Fruit fly (Drosophila melanogaster) whole organism, pupa: Measurements from ENCODE around the gene Rox8.

ENCODE experiments used
- CG10348 ChIP-seq: fragments of 200-800 bp; sonication (Bioruptor generic); IDR thresholded peaks from 2 replicates; pipeline ENCODE4 v1.3.6; 2022; ENCODE audit warnings: missing biosample characterization, missing genetic modification characterization
- CG12605 ChIP-seq: fragments of 200-800 bp; sonication (Bioruptor generic); IDR thresholded peaks from 2 replicates; pipeline ENCODE4 v1.3.6; 2022; ENCODE audit warnings: missing biosample characterization, missing genetic modification characterization
- CG13204 ChIP-seq: fragments of 200-800 bp; sonication (Bioruptor generic); optimal IDR thresholded peaks from 2 replicates; lab custom pipeline; 2018; ENCODE audit warnings: missing biosample characterization, mild to moderate bottlenecking, missing genetic modification characterization, moderate library complexity
- CG14655 ChIP-seq: fragments of 200-800 bp; sonication (Bioruptor generic); optimal IDR thresholded peaks from 3 replicates; lab custom pipeline; 2017; ENCODE audit warnings: mild to moderate bottlenecking, missing biosample characterization, missing genetic modification reagents, missing genetic modification characterization
- CG15710 ChIP-seq: fragments of 200-800 bp; sonication (Bioruptor generic); optimal IDR thresholded peaks from 2 replicates; lab custom pipeline; 2018; ENCODE audit warnings: missing biosample characterization, mild to moderate bottlenecking, missing genetic modification characterization, moderate library complexity
- CG17806 ChIP-seq: fragments of 200-800 bp; sonication (Bioruptor generic); optimal IDR thresholded peaks from 2 replicates; lab custom pipeline; 2018; ENCODE audit warnings: missing biosample characterization, mild to moderate bottlenecking, missing genetic modification characterization, moderate library complexity
- CG32121 ChIP-seq: fragments of 200-800 bp; sonication (Bioruptor generic); IDR thresholded peaks from 2 replicates; pipeline ENCODE4 v1.3.6; 2022; ENCODE audit warnings: missing biosample characterization, missing genetic modification characterization
- CG34367 ChIP-seq: fragments of 200-800 bp; sonication (Bioruptor generic); optimal IDR thresholded peaks from 2 replicates; lab custom pipeline; 2018; ENCODE audit warnings: missing biosample characterization, mild to moderate bottlenecking, missing genetic modification characterization
- CG4496 ChIP-seq: fragments of 200-800 bp; sonication (Bioruptor generic); IDR thresholded peaks from 3 replicates; pipeline ENCODE4 v1.3.6; 2022; ENCODE audit warnings: missing biosample characterization, missing genetic modification characterization
- CG8159 ChIP-seq: fragments of 200-800 bp; sonication (Bioruptor generic); optimal IDR thresholded peaks from 3 replicates; lab custom pipeline; 2018; ENCODE audit warnings: missing biosample characterization, mild to moderate bottlenecking, missing genetic modification characterization, moderate library complexity
- CG8301 ChIP-seq: fragments of 200-800 bp; sonication (Bioruptor generic); optimal IDR thresholded peaks from 2 replicates; lab custom pipeline; 2018; ENCODE audit warnings: missing biosample characterization, mild to moderate bottlenecking, missing genetic modification characterization
- CG9948 ChIP-seq: fragments of 200-800 bp; sonication (Bioruptor generic); optimal IDR thresholded peaks from 2 replicates; lab custom pipeline; 2018; ENCODE audit warnings: missing biosample characterization, mild to moderate bottlenecking, missing genetic modification characterization, moderate library complexity
- D1 ChIP-seq: fragments of 200-800 bp; sonication (Bioruptor generic); optimal IDR thresholded peaks from 2 replicates; lab custom pipeline; 2018; ENCODE audit warnings: missing biosample characterization, mild to moderate bottlenecking, missing genetic modification characterization, moderate library complexity
- EcR ChIP-seq: fragments of 200-800 bp; sonication (Bioruptor generic); optimal IDR thresholded peaks from 3 replicates; lab custom pipeline; 2019; ENCODE audit warnings: missing biosample characterization, missing genetic modification characterization, mild to moderate bottlenecking, moderate library complexity, missing genetic modification reagents
- Ets98B ChIP-seq: fragments of 200-800 bp; sonication (Bioruptor generic); IDR thresholded peaks from 2 replicates; pipeline ENCODE4 v1.3.6; 2022; ENCODE audit warnings: missing biosample characterization, missing genetic modification characterization
- Pif1A ChIP-seq: fragments of 200-800 bp; sonication (Bioruptor generic); optimal IDR thresholded peaks from 3 replicates; lab custom pipeline; 2016; ENCODE audit warnings: missing biosample characterization, missing genetic modification characterization
- Pif1B ChIP-seq: fragments of 200-800 bp; sonication (Bioruptor generic); optimal IDR thresholded peaks from 3 replicates; lab custom pipeline; 2016; ENCODE audit warnings: missing biosample characterization, missing genetic modification characterization
- Snoo ChIP-seq: fragments of 200-800 bp; sonication (Bioruptor generic); optimal IDR thresholded peaks from 3 replicates; lab custom pipeline; 2017; ENCODE audit warnings: missing biosample characterization, mild to moderate bottlenecking, missing genetic modification characterization, inconsistent platforms
- fd96Ca ChIP-seq: fragments of 200-800 bp; sonication (Bioruptor generic); IDR thresholded peaks from 3 replicates; pipeline ENCODE4 v1.3.6; 2022; ENCODE audit warnings: missing biosample characterization, missing genetic modification characterization
- gl ChIP-seq: fragments of 200-800 bp; sonication (Bioruptor generic); optimal IDR thresholded peaks from 2 replicates; lab custom pipeline; 2018; ENCODE audit warnings: missing biosample characterization, mild to moderate bottlenecking, missing genetic modification characterization
- rn ChIP-seq: fragments of 200-800 bp; sonication (Bioruptor generic); IDR thresholded peaks from 2 replicates; pipeline ENCODE4 v1.3.6; 2022; ENCODE audit warnings: missing biosample characterization, missing genetic modification characterization

Rox8 gene

DNA sequence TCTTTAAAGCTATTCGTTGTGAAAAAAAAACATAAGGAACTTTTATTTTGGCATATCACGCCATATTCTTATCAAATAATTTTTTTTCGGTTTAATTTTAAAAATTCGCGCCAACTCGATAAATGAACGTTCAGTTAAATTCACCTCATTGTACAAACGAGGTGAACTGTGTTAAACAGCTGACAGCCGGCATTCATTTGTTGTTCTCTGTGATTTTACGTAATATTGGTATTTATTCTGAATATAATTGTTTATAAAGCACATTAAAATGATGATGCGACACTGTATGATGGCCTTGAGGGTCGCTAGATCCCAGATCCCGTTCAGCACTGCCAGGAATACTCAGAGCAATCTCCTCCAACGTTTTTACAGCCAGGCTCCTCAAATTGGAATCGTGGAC lies 6.2 kb upstream of the Rox8 start, which contains the start of gene CG6000:
CG6000 (plus strand) TSS at position 165 of the 400 bp plus-strand sequence.
- no peak for TF ChIP-seq rn (GFP tag; lab: Robert Waterston, UW)
- TF ChIP-seq EcR (GFP tag; lab: Kevin White, UChicago) = no peak
- no peak for TF ChIP-seq CG8159
- TF ChIP-seq CG15710 (tag; lab: Kevin White, UChicago) = no peak
- TF ChIP-seq gl (tag; lab: Kevin White, UChicago) = no peak
- TF ChIP-seq CG9948 (tag; lab: Kevin White, UChicago) = no peak
- no peak for TF ChIP-seq CG12605
- TF ChIP-seq CG13204 (GFP tag; lab: Kevin White, UChicago) = no peak
- no peak for TF ChIP-seq CG8301 (tag; lab: Kevin White, UChicago)
- no peak for TF ChIP-seq CG14655 (GFP tag; lab: Kevin White, UChicago)
- TF ChIP-seq D1 (tag; lab: Kevin White, UChicago) = no peak
- TF ChIP-seq CG17806 (tag; lab: Kevin White, UChicago) = no peak

DNA sequence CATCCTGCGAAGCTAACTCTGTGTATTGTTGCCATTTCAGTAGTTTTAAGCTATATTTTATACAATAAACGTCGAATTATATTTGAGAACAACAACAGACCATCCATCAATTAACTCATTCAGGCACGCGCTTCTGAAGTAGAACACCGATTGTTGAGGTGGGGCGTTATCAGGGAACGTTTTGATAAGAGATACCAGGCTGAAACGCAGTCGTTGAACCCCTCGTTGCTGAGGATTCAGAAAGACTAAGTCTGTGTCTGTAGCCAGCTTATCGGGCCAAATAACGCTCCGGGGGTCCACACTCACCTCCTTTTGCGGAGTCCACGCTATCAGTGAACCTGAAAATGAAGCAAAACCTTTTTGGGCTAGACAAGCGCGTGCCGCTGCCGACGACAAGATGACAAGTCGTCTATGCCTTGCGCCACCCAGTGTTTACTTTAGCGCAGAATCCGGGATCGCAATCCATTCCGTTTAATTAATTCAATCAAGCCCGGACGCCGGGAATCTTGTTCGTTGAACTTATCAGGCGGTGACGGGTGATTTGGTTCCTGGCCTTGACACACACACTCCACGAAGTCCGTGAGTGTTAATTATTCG lies 5.5 kb upstream of the Rox8 start:
- TF ChIP-seq CG13204 (GFP tag; lab: Kevin White, UChicago) (no peak), CG10348 (GFP tag; lab: Robert Waterston, UW) (no peak), CG32121 (no peak), CG14655 (GFP tag; lab: Kevin White, UChicago) (no peak), Pif1B (no peak), Ets98B (peak; percentile 76), EcR (GFP tag; lab: Kevin White, UChicago) (peak; percentile 89), CG12605 (no peak), CG8301 (tag; lab: Kevin White, UChicago) (no peak)

DNA sequence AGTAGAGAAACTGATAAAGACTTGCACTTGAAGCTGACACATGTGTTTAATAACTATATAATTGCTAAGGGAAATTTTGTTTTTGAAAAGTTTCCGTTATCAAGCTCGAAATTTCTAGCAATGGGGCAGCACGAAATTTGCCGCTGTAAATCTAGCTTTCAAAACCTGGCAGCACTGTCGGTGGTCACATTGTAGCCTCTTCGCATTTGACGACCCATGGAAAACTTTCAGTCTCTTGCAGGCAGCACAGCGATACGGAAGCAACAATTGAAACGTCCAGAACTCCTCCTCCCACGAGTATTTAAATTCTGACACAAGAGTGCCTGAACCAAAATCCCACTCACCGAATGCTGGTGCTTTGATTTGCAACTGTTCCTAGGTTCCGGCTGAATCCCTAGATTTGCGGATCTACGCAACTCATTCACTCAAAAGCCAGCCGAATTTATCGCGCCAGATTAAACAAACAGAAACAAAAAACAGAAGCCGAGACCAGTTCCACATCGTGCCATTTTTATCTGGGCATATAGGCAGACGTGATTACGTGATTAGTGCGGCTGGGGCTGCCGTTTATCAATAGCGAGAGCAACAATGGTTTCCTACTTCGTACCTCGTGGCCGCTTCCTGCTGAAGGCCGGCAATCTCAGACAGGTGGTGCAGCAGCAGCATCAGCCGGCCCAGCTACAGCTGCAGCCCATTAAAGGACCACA lies 3.5 kb upstream of the Rox8 start:
- peak; percentile 7 for TF ChIP-seq EcR (GFP tag; lab: Kevin White, UChicago)
- TF ChIP-seq CG13204 (GFP tag; lab: Kevin White, UChicago) = no peak
- TF ChIP-seq CG9948 (tag; lab: Kevin White, UChicago) = no peak
- 0 out of 2 replicates have a peak, but pooled peaks have one; percentile 19 for TF ChIP-seq CG32121
- peak; percentile 47; the same call in 1 of the 3 replicates for TF ChIP-seq fd96Ca

DNA sequence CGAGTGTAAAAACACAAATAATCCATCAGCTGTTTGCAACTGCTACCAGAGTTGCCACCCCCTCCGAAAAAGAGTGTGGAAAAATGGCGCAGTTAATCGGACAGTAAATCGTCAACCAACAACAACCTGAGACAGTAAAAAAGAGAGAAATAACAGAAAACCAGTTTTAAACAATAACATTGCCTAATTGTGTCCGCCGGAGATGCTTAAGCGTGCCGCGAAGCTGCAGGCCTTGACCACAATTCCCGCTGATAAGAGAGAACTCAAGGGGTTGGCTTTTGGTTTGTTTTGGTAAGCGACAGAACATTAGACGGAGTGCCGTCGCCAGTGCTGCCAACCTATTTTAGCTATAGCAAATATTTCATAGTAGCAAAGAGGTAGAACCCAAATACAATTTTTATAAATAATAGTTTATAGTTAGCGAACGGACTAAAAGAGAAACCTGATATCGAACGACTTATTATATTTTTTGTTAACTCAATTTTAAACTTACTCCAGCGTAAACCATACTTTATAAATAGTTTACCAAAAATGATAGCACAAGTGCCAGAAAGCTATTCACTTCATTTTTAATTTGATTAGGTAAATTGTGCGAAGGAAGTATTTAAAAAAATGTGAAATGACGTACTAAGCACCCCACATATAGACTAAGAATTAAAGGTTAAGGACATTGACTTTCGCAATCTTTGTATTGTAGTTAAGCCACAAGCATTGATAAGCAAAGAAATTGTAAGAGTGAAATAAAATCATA lies 2.8 kb upstream of the Rox8 start, which contains the start of the genes Atg6 and Pisd:
Atg6 (minus strand) TSS at position 93 of the 751 bp plus-strand sequence.
Pisd (plus strand) TSS at position 94 of the 751 bp plus-strand sequence.
- TF ChIP-seq CG14655 (GFP tag; lab: Kevin White, UChicago) (no peak), CG15710 (tag; lab: Kevin White, UChicago) (peak; percentile 15), CG12605 (0 out of 2 replicates have a peak, but pooled peaks have one; percentile 9), Ets98B (peak; percentile 16; the same call in 1 of the 2 replicates), CG17806 (tag; lab: Kevin White, UChicago) (no peak), fd96Ca (no peak), EcR (GFP tag; lab: Kevin White, UChicago) (peak; percentile 41), Snoo (tag; lab: Kevin White, UChicago) (peak; percentile 6), CG34367 (tag; lab: Kevin White, UChicago) (no peak), CG10348 (GFP tag; lab: Robert Waterston, UW) (no peak), gl (tag; lab: Kevin White, UChicago) (no peak), rn (GFP tag; lab: Robert Waterston, UW) (no peak), CG8159 (peak; percentile 20), CG4496 (GFP tag; lab: Robert Waterston, UW) (0 out of 3 replicates have a peak, but pooled peaks have one; percentile 27), CG8301 (tag; lab: Kevin White, UChicago) (no peak), D1 (tag; lab: Kevin White, UChicago) (no peak), Pif1A (GFP tag; lab: Kevin White, UChicago) (no peak), CG32121 (no peak)

DNA sequence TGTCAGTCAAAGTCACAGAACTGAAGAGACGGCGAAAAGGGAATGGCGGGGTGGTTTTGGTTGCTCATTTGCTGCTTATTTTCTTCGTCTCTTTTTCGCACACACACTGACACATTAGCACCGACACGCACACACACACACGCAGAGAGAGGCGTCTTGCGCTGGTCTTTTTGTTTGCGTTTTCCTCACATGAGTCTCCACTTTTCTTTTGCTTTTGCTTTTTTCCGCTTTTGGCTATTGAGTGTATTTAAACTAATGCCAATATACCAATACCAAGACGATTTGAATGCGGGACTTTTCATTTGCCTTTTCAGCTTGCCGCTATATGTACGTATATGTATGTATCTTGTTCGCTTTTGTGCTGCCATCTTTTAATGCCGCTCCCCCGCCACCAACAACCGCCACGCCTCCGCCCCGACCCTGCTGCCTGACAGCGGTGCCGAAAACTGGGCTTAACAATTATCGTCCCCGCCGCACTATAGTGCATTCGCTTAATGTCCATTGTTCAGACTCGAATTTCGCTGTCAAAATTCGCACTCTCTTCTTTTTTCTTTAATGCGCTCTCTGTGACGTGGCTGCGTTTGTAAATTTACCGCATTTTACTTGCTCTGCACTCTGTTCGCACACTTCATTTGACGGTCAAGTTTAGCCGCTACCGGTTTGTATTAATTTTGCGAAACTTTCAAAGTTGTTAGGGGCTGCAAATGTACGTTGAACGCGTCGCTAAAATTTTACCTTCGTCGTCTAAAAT lies 664 bp downstream of the Rox8 start, which contains the start of gene CG5986:
CG5986 (plus strand) TSS at position 565 of the 751 bp plus-strand sequence.
- TF ChIP-seq CG17806 (tag; lab: Kevin White, UChicago) (no peak), Snoo (tag; lab: Kevin White, UChicago) (no peak), CG12605 (peak; percentile 28; the same call in 1 of the 2 replicates), gl (tag; lab: Kevin White, UChicago) (no peak), CG32121 (peak; percentile 73), CG8159 (no peak), CG10348 (GFP tag; lab: Robert Waterston, UW) (no peak), rn (GFP tag; lab: Robert Waterston, UW) (no peak), CG14655 (GFP tag; lab: Kevin White, UChicago) (no peak), D1 (tag; lab: Kevin White, UChicago) (no peak), CG8301 (tag; lab: Kevin White, UChicago) (peak; percentile 31), CG9948 (tag; lab: Kevin White, UChicago) (no peak), CG15710 (tag; lab: Kevin White, UChicago) (peak; percentile 12), EcR (GFP tag; lab: Kevin White, UChicago) (no peak), CG4496 (GFP tag; lab: Robert Waterston, UW) (peak; percentile 72; the same call in 2 of the 3 replicates), Ets98B (peak; percentile 65), fd96Ca (peak; percentile 55; the same call in 2 of the 3 replicates), Pif1A (GFP tag; lab: Kevin White, UChicago) (no peak), CG34367 (tag; lab: Kevin White, UChicago) (peak; percentile 13), Pif1B (no peak), CG13204 (GFP tag; lab: Kevin White, UChicago) (no peak)
- TF ChIP-seq, all 21 proteins: peak for 8
